Worm (Caenorhabditis elegans) whole organism, L4 larva: ENCODE measurements around the gene Y37D8A.26.

Experiments
- F10B5.3 ChIP-seq: sonication (generic microtip); optimal IDR thresholded peaks from 2 replicates; lab custom pipeline; 2016; ENCODE audit warnings: mild to moderate bottlenecking, missing genetic modification characterization, missing compliant biosample characterization
- R02D3.7 ChIP-seq: fragments of 150-350 bp; sonication (generic microtip); optimal IDR thresholded peaks from 3 replicates; lab custom pipeline; 2014; ENCODE audit warnings: missing biosample characterization, missing genetic modification characterization
- Y105C5A.15 ChIP-seq: fragments of 200-800 bp; sonication (Bioruptor generic); IDR thresholded peaks from 2 replicates; pipeline ENCODE4 v1.3.6; 2022; ENCODE audit warnings: missing genetic modification characterization, missing compliant biosample characterization
- Y48G9A.11 ChIP-seq: fragments of 200-800 bp; sonication (Bioruptor generic); IDR thresholded peaks from 2 replicates; pipeline ENCODE4 v1.3.6; 2022; ENCODE audit warnings: missing genetic modification reagents, missing genetic modification characterization, missing compliant biosample characterization
- ZK337.2 ChIP-seq: fragments of 200-800 bp; sonication (Bioruptor generic); IDR thresholded peaks from 2 replicates; pipeline ENCODE4 v1.3.6; 2022; ENCODE audit warnings: missing genetic modification reagents, missing genetic modification characterization, missing compliant biosample characterization
- aha-1 ChIP-seq: fragments of 150-350 bp; peaks from one replicate; lab custom pipeline; 2014; ENCODE audit warnings: missing biosample characterization, missing genetic modification characterization
- ama-1 ChIP-seq: fragments of 150-350 bp; optimal IDR thresholded peaks from 2 replicates; lab custom pipeline; 2014; ENCODE audit warnings: inconsistent platforms, mixed read lengths
- attf-4 ChIP-seq: sonication (generic microtip); optimal IDR thresholded peaks from 3 replicates; lab custom pipeline; 2017; ENCODE audit warnings: missing biosample characterization, missing genetic modification characterization
- ceh-20 ChIP-seq: fragments of 200-800 bp; sonication (Bioruptor generic); IDR thresholded peaks from 2 replicates; pipeline ENCODE4 v1.3.6; 2022; ENCODE audit warnings: missing genetic modification reagents, missing genetic modification characterization, missing compliant biosample characterization
- ceh-28 ChIP-seq: fragments of 150-350 bp; optimal IDR thresholded peaks from 2 replicates; lab custom pipeline; 2014; ENCODE audit warnings: missing biosample characterization, missing genetic modification reagents, missing genetic modification characterization
- ceh-82 ChIP-seq: sonication (generic microtip); optimal IDR thresholded peaks from 2 replicates; lab custom pipeline; 2017; ENCODE audit warnings: missing biosample characterization, missing genetic modification characterization
- ctbp-1 ChIP-seq: fragments of 200-800 bp; sonication (Bioruptor generic); IDR thresholded peaks from 2 replicates; pipeline ENCODE4 v1.3.6; 2022; ENCODE audit warnings: missing genetic modification reagents, missing genetic modification characterization, missing compliant biosample characterization
- daf-16 ChIP-seq, 3 experiments: sonication (generic microtip); optimal IDR thresholded peaks; 2 replicates each; lab custom pipeline; 2016 to 2017; ENCODE audit warnings: missing genetic modification characterization in 3 of 3, missing genetic modification reagents in 3 of 3, mild to moderate bottlenecking in 2 of 3, missing compliant biosample characterization in 2 of 3, missing biosample characterization in 1 of 3, moderate library complexity in 1 of 3
- dmd-8 ChIP-seq: fragments of 200-800 bp; sonication (Bioruptor generic); IDR thresholded peaks from 2 replicates; pipeline ENCODE4 v1.3.6; 2022; ENCODE audit warnings: missing genetic modification characterization, missing compliant biosample characterization
- dpl-1 ChIP-seq: fragments of 150-350 bp; optimal IDR thresholded peaks from 2 replicates; lab custom pipeline; 2014; ENCODE audit warnings: missing biosample characterization, missing genetic modification reagents, missing genetic modification characterization
- dve-1 ChIP-seq: sonication (generic microtip); optimal IDR thresholded peaks from 2 replicates; lab custom pipeline; 2017; ENCODE audit warnings: antibody characterized with exemption, mild to moderate bottlenecking, missing genetic modification characterization, missing compliant biosample characterization; ENCODE audit not compliant: insufficient read depth
- egl-27 ChIP-seq: sonication (generic microtip); optimal IDR thresholded peaks from 3 replicates; lab custom pipeline; 2017; ENCODE audit warnings: missing biosample characterization, missing genetic modification reagents, missing genetic modification characterization
- fkh-10 ChIP-seq: fragments of 150-350 bp; optimal IDR thresholded peaks from 2 replicates; lab custom pipeline; 2014; ENCODE audit warnings: missing biosample characterization, missing genetic modification reagents, missing genetic modification characterization
- gei-8 ChIP-seq: fragments of 200-800 bp; sonication (Bioruptor generic); optimal IDR thresholded peaks from 2 replicates; lab custom pipeline; 2018; ENCODE audit warnings: mild to moderate bottlenecking, missing genetic modification characterization, missing compliant biosample characterization
- hlh-30 ChIP-seq: sonication (generic microtip); optimal IDR thresholded peaks from 2 replicates; lab custom pipeline; 2017; ENCODE audit warnings: antibody characterized with exemption, mild to moderate bottlenecking, missing genetic modification characterization, missing compliant biosample characterization; ENCODE audit not compliant: insufficient read depth
- lim-7 ChIP-seq: fragments of 200-800 bp; sonication (Bioruptor generic); IDR thresholded peaks from 2 replicates; pipeline ENCODE4 v1.3.6; 2022; ENCODE audit warnings: missing genetic modification characterization, missing compliant biosample characterization
- lin-29 ChIP-seq: fragments of 200-800 bp; sonication (Bioruptor generic); IDR thresholded peaks from 2 replicates; pipeline ENCODE4 v1.3.6; 2022; ENCODE audit warnings: missing genetic modification reagents, missing genetic modification characterization, missing compliant biosample characterization
- lin-38 ChIP-seq: fragments of 200-800 bp; sonication (Bioruptor generic); IDR thresholded peaks from 2 replicates; pipeline ENCODE4 v1.3.6; 2022; ENCODE audit warnings: missing genetic modification reagents, missing genetic modification characterization, missing compliant biosample characterization
- lin-39 ChIP-seq: fragments of 150-350 bp; optimal IDR thresholded peaks from 2 replicates; lab custom pipeline; 2014; ENCODE audit warnings: missing biosample characterization, missing genetic modification reagents, missing genetic modification characterization
- lsy-2 ChIP-seq, 2 experiments: fragments of 150-350 bp in 1 of 2; sonication (generic microtip) in 1 of 2; optimal IDR thresholded peaks; 2 replicates each; lab custom pipeline; 2014 to 2017; ENCODE audit warnings: missing biosample characterization in 2 of 2, missing genetic modification characterization in 2 of 2
- mep-1 ChIP-seq: fragments of 150-350 bp; sonication (generic microtip); optimal IDR thresholded peaks from 3 replicates; lab custom pipeline; 2014; ENCODE audit warnings: missing biosample characterization, missing genetic modification characterization
- mes-2 ChIP-seq: sonication (generic microtip); optimal IDR thresholded peaks from 2 replicates; lab custom pipeline; 2016; ENCODE audit warnings: missing genotype, mild to moderate bottlenecking, missing genetic modification characterization, missing compliant biosample characterization; ENCODE audit not compliant: poor library complexity, severe bottlenecking
- nhr-102 ChIP-seq: sonication (generic microtip); optimal IDR thresholded peaks from 2 replicates; lab custom pipeline; 2016; ENCODE audit warnings: mild to moderate bottlenecking, missing genetic modification characterization, moderate library complexity, missing compliant biosample characterization
- nhr-28 ChIP-seq: fragments of 150-350 bp; optimal IDR thresholded peaks from 2 replicates; lab custom pipeline; 2014; ENCODE audit warnings: missing biosample characterization, missing genetic modification characterization
- nhr-48 ChIP-seq: sonication (generic microtip); optimal IDR thresholded peaks from 2 replicates; lab custom pipeline; 2016; ENCODE audit warnings: mild to moderate bottlenecking, missing genetic modification characterization, missing compliant biosample characterization
- nhr-6 ChIP-seq: fragments of 150-350 bp; optimal IDR thresholded peaks from 2 replicates; lab custom pipeline; 2014; ENCODE audit warnings: missing biosample characterization, missing genetic modification characterization
- pha-4 ChIP-seq, 2 experiments: fragments of 150-350 bp in 1 of 2; fragments of 200-800 bp in 1 of 2; sonication (Bioruptor generic) in 1 of 2; IDR thresholded peaks in 1 of 2; optimal IDR thresholded peaks in 1 of 2; 2 replicates each; pipeline versions ENCODE4 v1.3.6 to Lab custom; 2014 to 2022; ENCODE audit warnings: missing genetic modification characterization in 2 of 2, missing genetic modification reagents in 2 of 2, missing biosample characterization in 1 of 2, missing compliant biosample characterization in 1 of 2
- php-3 ChIP-seq: fragments of 200-800 bp; sonication (Bioruptor generic); IDR thresholded peaks from 2 replicates; pipeline ENCODE4 v1.3.6; 2022; ENCODE audit warnings: missing genetic modification reagents, missing genetic modification characterization, missing compliant biosample characterization
- skn-1 ChIP-seq: fragments of 150-350 bp; optimal IDR thresholded peaks from 2 replicates; lab custom pipeline; 2014; ENCODE audit warnings: missing biosample characterization, missing genetic modification characterization
- spr-3 ChIP-seq: fragments of 200-800 bp; sonication (Bioruptor generic); optimal IDR thresholded peaks from 2 replicates; lab custom pipeline; 2018; ENCODE audit warnings: mild to moderate bottlenecking, missing genetic modification characterization, missing compliant biosample characterization
- tag-97 ChIP-seq: fragments of 200-800 bp; sonication (Bioruptor generic); IDR thresholded peaks from 2 replicates; pipeline ENCODE4 v1.3.6; 2022; ENCODE audit warnings: missing genetic modification characterization, missing compliant biosample characterization
- unc-130 ChIP-seq: sonication (generic microtip); optimal IDR thresholded peaks from 2 replicates; lab custom pipeline; 2016; ENCODE audit warnings: missing genetic modification reagents, missing genetic modification characterization, missing compliant biosample characterization
- zip-11 ChIP-seq: fragments of 200-800 bp; sonication (Bioruptor generic); IDR thresholded peaks from 2 replicates; pipeline ENCODE4 v1.3.6; 2022; ENCODE audit warnings: missing genetic modification characterization, missing compliant biosample characterization
- ztf-11 ChIP-seq: fragments of 150-350 bp; optimal IDR thresholded peaks from 2 replicates; lab custom pipeline; 2014; ENCODE audit warnings: missing biosample characterization, missing genetic modification characterization

The Y37D8A.26 gene

DNA sequence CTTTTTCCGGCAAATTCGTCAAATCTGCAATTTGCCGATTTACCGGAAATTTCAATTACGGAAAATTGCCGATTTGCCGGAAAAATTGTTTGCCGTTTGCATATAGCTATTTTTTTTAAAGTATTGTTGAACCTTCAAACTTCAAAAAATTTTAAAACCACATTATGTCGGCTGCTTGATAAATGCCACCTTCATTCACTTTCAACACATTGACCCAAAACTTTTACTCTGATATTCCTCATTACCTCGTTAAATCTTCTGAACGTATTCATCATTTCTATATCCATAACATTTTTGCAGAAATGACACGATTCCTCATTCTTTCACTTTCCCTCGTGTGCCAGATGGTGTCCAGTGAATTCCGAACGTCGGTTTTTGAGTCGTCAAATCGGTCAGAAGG lies 27.5 kb downstream of the Y37D8A.26 start, which contains the start of gene Y37D8A.3:
Gene Y37D8A.3 (plus strand): TSS at position 301 of the 400 bp plus-strand sequence.
- no peak for TF ChIP-seq lin-29

DNA sequence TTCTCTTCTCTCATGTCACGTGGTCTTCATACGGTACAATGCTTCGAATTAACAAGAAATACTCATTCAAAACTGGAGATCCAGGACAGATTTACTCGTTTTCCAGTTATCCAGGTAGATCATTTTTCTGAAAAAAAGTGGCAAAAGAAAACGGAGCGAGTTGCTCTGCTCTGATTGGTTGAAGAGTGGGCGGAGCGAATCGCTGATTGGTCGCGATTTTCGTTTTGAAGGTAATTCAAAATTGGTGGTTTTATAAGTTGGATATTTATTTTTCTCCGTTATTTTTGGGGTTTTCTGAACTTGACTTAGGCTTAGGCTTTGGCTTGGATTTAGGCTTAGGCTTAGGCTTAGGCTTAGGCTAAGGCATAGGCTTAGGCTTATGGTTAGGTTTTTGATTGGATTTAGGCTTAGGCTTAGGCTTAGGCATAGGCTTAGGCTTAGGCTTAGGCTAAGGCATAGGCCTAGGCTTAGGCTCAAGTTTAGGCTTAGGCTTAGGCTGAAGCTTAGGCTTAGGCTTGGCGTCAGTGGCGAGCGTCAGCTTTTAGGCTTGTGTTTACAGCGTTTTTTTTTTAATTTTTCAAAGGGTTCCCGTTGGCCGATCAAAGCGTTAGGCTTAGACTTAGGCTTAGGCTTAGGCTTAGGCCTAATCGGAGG lies 33.8 kb downstream of the Y37D8A.26 start:
- no peak for TF ChIP-seq mep-1
- TF ChIP-seq dmd-8 (GFP tag; lab: Robert Waterston, UW): peak; percentile 63; the same call in 1 of the 2 replicates

DNA sequence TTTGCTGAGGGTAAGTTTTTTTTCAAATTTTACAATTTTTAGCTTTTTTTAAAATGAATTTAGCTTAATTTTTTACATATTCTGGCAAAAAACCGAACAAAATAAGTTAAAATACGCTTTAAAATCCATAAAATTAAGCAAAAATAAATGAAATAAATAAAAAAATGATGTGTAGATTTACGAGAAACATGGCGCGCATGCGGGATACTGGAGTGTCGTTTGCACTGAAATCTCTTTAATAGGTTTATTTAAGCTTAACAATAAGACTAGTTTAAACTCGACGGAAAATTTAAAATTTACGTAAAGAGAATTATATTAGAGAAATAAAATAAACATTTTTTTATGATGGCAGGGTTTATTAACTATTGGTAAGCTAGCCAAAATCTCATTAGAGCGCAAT lies 35.2 kb downstream of the Y37D8A.26 start:
- TF ChIP-seq ceh-20 (GFP tag; lab: Robert Waterston, UW) (no peak), nhr-6 (no peak), lsy-2 (tag; optimal IDR thresholded peaks at IDR 0.05; lab: Kevin White, UChicago) (peak in 1 of 2 experiments; percentile 29), skn-1 (tag; lab: Kevin White, UChicago) (no peak), F10B5.3 (tag; lab: Kevin White, UChicago) (no peak), R02D3.7 (tag; lab: Kevin White, UChicago) (peak; percentile 28), dpl-1 (GFP tag; lab: Kevin White, UChicago) (no peak)

DNA sequence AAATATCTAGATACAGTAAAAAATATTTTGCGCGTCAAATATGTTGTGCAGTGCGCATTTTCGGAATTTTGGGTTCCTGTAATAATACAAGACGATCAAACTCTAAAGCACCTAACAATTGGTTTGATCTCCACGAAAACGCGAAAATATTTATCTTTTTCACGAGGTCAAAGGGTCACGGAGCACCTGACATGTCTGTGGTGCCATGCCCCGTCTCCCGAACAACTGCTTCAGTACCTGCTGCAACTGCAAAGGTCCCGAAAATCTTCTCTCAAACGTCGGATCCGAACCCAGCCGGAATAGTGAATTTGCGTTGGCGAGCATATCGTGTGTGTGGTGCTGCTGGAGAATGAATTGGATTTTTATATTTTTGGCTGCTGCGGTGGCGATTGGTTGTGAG lies 36.6 kb downstream of the Y37D8A.26 start, which contains the start of the genes Y37D8A.2 and Y37D8A.25:
Gene Y37D8A.2 (plus strand): TSS at position 285 of the 400 bp plus-strand sequence.
Gene Y37D8A.25 (minus strand): TSS at position 345 of the 400 bp plus-strand sequence.
- no peak for TF ChIP-seq ctbp-1 (GFP tag; lab: Robert Waterston, UW)

DNA sequence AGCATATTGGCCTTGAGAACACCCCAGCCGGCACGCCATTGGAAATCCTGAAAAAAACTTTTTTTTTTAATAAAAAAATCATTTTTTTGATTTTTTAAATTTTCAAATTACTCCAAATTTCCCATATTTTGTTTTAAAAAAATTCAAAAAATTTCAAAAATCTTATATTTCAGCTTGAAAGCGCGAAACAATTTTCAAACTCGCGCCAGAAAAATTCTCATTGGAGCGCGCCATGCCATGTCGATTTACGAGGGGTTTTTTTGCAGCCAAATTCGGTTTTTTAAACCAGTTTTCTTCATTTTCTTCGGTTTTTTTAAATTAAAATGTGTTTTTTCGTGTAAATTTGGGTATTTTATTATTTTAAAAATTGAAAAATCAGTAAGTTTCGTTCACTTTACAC lies 37.4 kb downstream of the Y37D8A.26 start:
- no peak for TF ChIP-seq ZK337.2 (GFP tag; lab: Robert Waterston, UW)
- TF ChIP-seq ztf-11 (tag; lab: Kevin White, UChicago): no peak
- TF ChIP-seq lin-38 (GFP tag; lab: Robert Waterston, UW): peak; percentile 38
- TF ChIP-seq egl-27: no peak
- TF ChIP-seq zip-11 (GFP tag; lab: Robert Waterston, UW): no peak
- TF ChIP-seq php-3 (GFP tag; lab: Robert Waterston, UW): no peak

DNA sequence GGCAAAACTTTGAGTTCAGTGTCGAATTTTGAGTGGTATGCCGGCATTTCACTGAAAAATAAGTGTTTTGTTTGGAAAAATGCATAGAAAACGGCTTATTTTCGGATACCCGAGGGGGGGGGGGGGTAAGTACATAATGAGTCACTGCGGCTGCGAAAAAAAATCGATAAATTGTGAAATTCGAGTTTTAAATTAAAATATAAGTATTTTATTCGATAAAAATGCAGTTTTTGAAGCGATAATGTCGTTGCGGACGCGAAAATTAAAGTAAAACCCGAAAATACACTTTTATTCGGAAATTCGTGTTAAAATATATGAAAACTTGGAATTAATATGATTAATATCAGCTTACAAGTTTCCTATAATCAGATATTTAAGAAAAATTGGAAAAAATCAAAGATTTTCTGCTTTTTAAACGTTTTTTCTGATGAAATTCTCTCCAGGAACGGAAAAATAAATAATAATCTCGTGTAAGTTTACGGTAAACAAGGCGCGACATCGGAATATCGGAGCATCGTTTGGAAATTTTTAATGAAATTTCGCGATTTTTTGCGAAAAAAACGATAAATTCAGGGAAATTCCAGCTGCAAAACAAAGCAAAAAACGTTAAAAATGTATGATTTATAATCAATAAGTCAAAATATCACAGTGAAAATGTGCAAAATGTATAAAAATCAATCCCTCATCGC lies 38.3 kb downstream of the Y37D8A.26 start, which contains the start of gene arx-5:
Gene arx-5 (minus strand): TSS at position 51 of the 689 bp plus-strand sequence.
- TF ChIP-seq ama-1 (lab: Kevin White, UChicago) (no peak), nhr-48 (tag; lab: Kevin White, UChicago) (no peak), pha-4 (GFP tag; IDR thresholded peaks at IDR 0.05; lab: Robert Waterston, UW) (no peak), pha-4 (tag; optimal IDR thresholded peaks at IDR 0.05; lab: Kevin White, UChicago) (no peak), lin-39 (tag; lab: Kevin White, UChicago) (no peak), unc-130 (GFP tag; lab: Kevin White, UChicago) (no peak), spr-3 (GFP tag; lab: Kevin White, UChicago) (no peak), ceh-82 (tag; lab: Kevin White, UChicago) (no peak), fkh-10 (GFP tag; lab: Kevin White, UChicago) (no peak), Y105C5A.15 (GFP tag; lab: Robert Waterston, UW) (no peak), attf-4 (tag; lab: Kevin White, UChicago) (no peak), Y48G9A.11 (GFP tag; lab: Robert Waterston, UW) (peak; percentile 94), tag-97 (GFP tag; lab: Robert Waterston, UW) (no peak), lsy-2 (tag; optimal IDR thresholded peaks at IDR 0.05; lab: Kevin White, UChicago) (peak in 1 of 2 experiments; percentile 31), hlh-30 (tag; lab: Kevin White, UChicago) (no peak), dve-1 (no peak), lim-7 (GFP tag; lab: Robert Waterston, UW) (no peak), R02D3.7 (tag; lab: Kevin White, UChicago) (peak; percentile 71), aha-1 (tag; lab: Kevin White, UChicago) (no peak), daf-16 (GFP tag; optimal IDR thresholded peaks at IDR 0.05; lab: Kevin White, UChicago) (no peak), daf-16 (tag; optimal IDR thresholded peaks at IDR 0.05; lab: Kevin White, UChicago) (peak; percentile 37), gei-8 (GFP tag; lab: Kevin White, UChicago) (no peak), nhr-28 (tag; lab: Kevin White, UChicago) (no peak), nhr-102 (tag; lab: Kevin White, UChicago) (no peak), ceh-28 (tag; lab: Kevin White, UChicago) (no peak), mes-2 (tag; lab: Kevin White, UChicago) (peak; percentile 2)
